Fruit fly (Drosophila melanogaster): Measurements from ENCODE around the gene CG6415.

dm6 chr2L:10703281-10703680 lies at the start of gene CG6415:
- no peak for TF ChIP-seq CG9948 (tag; optimal IDR thresholded peaks at IDR 0.05)
- TF ChIP-seq Pif1B (GFP tag; optimal IDR thresholded peaks at IDR 0.05): no peak
- no peak for TF ChIP-seq Snoo (tag; optimal IDR thresholded peaks at IDR 0.05)
- no peak for TF ChIP-seq gl (tag; optimal IDR thresholded peaks at IDR 0.05)
- no peak for TF ChIP-seq D1 (tag; optimal IDR thresholded peaks at IDR 0.05)
- TF ChIP-seq fd96Ca (GFP tag; IDR thresholded peaks at IDR 0.05): peak; percentile 69

Measured in whole organism, pupa.